Worm (Caenorhabditis elegans) whole organism, L4 larva: ENCODE results near the gene clec-161.

Source experiments
- F26F4.8 ChIP-seq: fragments of 200-800 bp; sonication (Bioruptor generic); conservative IDR thresholded peaks from 2 replicates; pipeline ENCODE4 v1.3.6; 2022; ENCODE audit warnings: missing genetic modification characterization, missing compliant biosample characterization
- F49E8.2 ChIP-seq: sonication (generic microtip); optimal IDR thresholded peaks from 2 replicates; lab custom pipeline; 2016; ENCODE audit warnings: missing compliant biosample characterization, mild to moderate bottlenecking, missing genetic modification characterization, borderline replicate concordance
- R02D3.7 ChIP-seq: fragments of 150-350 bp; sonication (generic microtip); optimal IDR thresholded peaks from 3 replicates; lab custom pipeline; 2014; ENCODE audit warnings: missing biosample characterization, missing genetic modification characterization
- T26A8.4 ChIP-seq: fragments of 200-800 bp; sonication (Bioruptor generic); IDR thresholded peaks from 2 replicates; pipeline ENCODE4 v1.3.6; 2022; ENCODE audit warnings: missing genetic modification characterization, missing compliant biosample characterization
- Y75B8A.6 ChIP-seq: fragments of 200-800 bp; sonication (Bioruptor generic); IDR thresholded peaks from 2 replicates; pipeline ENCODE4 v1.3.6; 2022; ENCODE audit warnings: missing genetic modification reagents, missing genetic modification characterization, missing compliant biosample characterization
- ZK546.5 ChIP-seq, 2 experiments: sonication (generic microtip); optimal IDR thresholded peaks; 2 replicates each; lab custom pipeline; 2017; ENCODE audit warnings: missing biosample characterization in 2 of 2, missing genetic modification characterization in 2 of 2
- aha-1 ChIP-seq: fragments of 150-350 bp; peaks from one replicate; lab custom pipeline; 2014; ENCODE audit warnings: missing biosample characterization, missing genetic modification characterization
- ama-1 ChIP-seq: fragments of 150-350 bp; optimal IDR thresholded peaks from 2 replicates; lab custom pipeline; 2014; ENCODE audit warnings: inconsistent platforms, mixed read lengths
- arid-1 ChIP-seq: fragments of 200-800 bp; sonication (Bioruptor generic); conservative IDR thresholded peaks from 2 replicates; pipeline ENCODE4 v1.3.6; 2022; ENCODE audit warnings: missing genetic modification reagents, missing genetic modification characterization, missing compliant biosample characterization
- attf-4 ChIP-seq: sonication (generic microtip); optimal IDR thresholded peaks from 3 replicates; lab custom pipeline; 2017; ENCODE audit warnings: missing biosample characterization, missing genetic modification characterization
- ceh-28 ChIP-seq: fragments of 150-350 bp; optimal IDR thresholded peaks from 2 replicates; lab custom pipeline; 2014; ENCODE audit warnings: missing biosample characterization, missing genetic modification reagents, missing genetic modification characterization
- ceh-82 ChIP-seq: sonication (generic microtip); optimal IDR thresholded peaks from 2 replicates; lab custom pipeline; 2017; ENCODE audit warnings: missing biosample characterization, missing genetic modification characterization
- daf-16 ChIP-seq, 3 experiments: sonication (generic microtip); optimal IDR thresholded peaks; 2 replicates each; lab custom pipeline; 2016 to 2017; ENCODE audit warnings: missing genetic modification characterization in 3 of 3, missing genetic modification reagents in 3 of 3, mild to moderate bottlenecking in 2 of 3, missing compliant biosample characterization in 2 of 3, missing biosample characterization in 1 of 3, moderate library complexity in 1 of 3
- daf-19 ChIP-seq: fragments of 200-800 bp; sonication (Bioruptor generic); conservative IDR thresholded peaks from 2 replicates; pipeline ENCODE4 v1.3.6; 2022; ENCODE audit warnings: missing genetic modification characterization, missing compliant biosample characterization
- dmd-6 ChIP-seq: fragments of 200-800 bp; sonication (Bioruptor generic); IDR thresholded peaks from 2 replicates; pipeline ENCODE4 v1.3.6; 2022; ENCODE audit warnings: missing genetic modification reagents, missing genetic modification characterization, missing compliant biosample characterization
- dmd-8 ChIP-seq: fragments of 200-800 bp; sonication (Bioruptor generic); IDR thresholded peaks from 2 replicates; pipeline ENCODE4 v1.3.6; 2022; ENCODE audit warnings: missing genetic modification characterization, missing compliant biosample characterization
- dpl-1 ChIP-seq: fragments of 150-350 bp; optimal IDR thresholded peaks from 2 replicates; lab custom pipeline; 2014; ENCODE audit warnings: missing biosample characterization, missing genetic modification reagents, missing genetic modification characterization
- duxl-1 ChIP-seq: sonication (generic microtip); optimal IDR thresholded peaks from 2 replicates; lab custom pipeline; 2016; ENCODE audit warnings: mild to moderate bottlenecking, missing genetic modification characterization, moderate library complexity, missing compliant biosample characterization; ENCODE audit not compliant: poor library complexity
- egl-43 ChIP-seq: fragments of 200-800 bp; sonication (Bioruptor generic); IDR thresholded peaks from 2 replicates; pipeline ENCODE4 v1.3.6; 2022; ENCODE audit warnings: missing genetic modification reagents, missing genetic modification characterization, missing compliant biosample characterization
- gei-8 ChIP-seq: fragments of 200-800 bp; sonication (Bioruptor generic); optimal IDR thresholded peaks from 2 replicates; lab custom pipeline; 2018; ENCODE audit warnings: mild to moderate bottlenecking, missing genetic modification characterization, missing compliant biosample characterization
- hif-1 ChIP-seq, 2 experiments: sonication (generic microtip); optimal IDR thresholded peaks; 2 replicates each; lab custom pipeline; 2016 to 2017; ENCODE audit warnings: missing compliant biosample characterization in 2 of 2, missing genetic modification characterization in 2 of 2, missing genetic modification reagents in 2 of 2, missing genotype in 2 of 2, mild to moderate bottlenecking in 1 of 2
- hlh-11 ChIP-seq: fragments of 200-800 bp; sonication (Bioruptor generic); optimal IDR thresholded peaks from 2 replicates; lab custom pipeline; 2018; ENCODE audit warnings: mild to moderate bottlenecking, missing genetic modification characterization, missing compliant biosample characterization
- hlh-30 ChIP-seq: sonication (generic microtip); optimal IDR thresholded peaks from 2 replicates; lab custom pipeline; 2017; ENCODE audit warnings: antibody characterized with exemption, mild to moderate bottlenecking, missing genetic modification characterization, missing compliant biosample characterization; ENCODE audit not compliant: insufficient read depth
- hmg-1.1 ChIP-seq: fragments of 200-800 bp; sonication (Bioruptor generic); IDR thresholded peaks from 2 replicates; pipeline ENCODE4 v1.3.6; 2022; ENCODE audit warnings: missing genetic modification reagents, missing genetic modification characterization, missing compliant biosample characterization
- lin-13 ChIP-seq: fragments of 150-350 bp; optimal IDR thresholded peaks from 2 replicates; lab custom pipeline; 2014; ENCODE audit warnings: missing biosample characterization, missing genetic modification reagents, missing genetic modification characterization
- lir-3 ChIP-seq: sonication (generic microtip); optimal IDR thresholded peaks from 2 replicates; lab custom pipeline; 2016; ENCODE audit warnings: mild to moderate bottlenecking, missing genetic modification characterization, missing compliant biosample characterization
- lsy-2 ChIP-seq, 2 experiments: fragments of 150-350 bp in 1 of 2; sonication (generic microtip) in 1 of 2; optimal IDR thresholded peaks; 2 replicates each; lab custom pipeline; 2014 to 2017; ENCODE audit warnings: missing biosample characterization in 2 of 2, missing genetic modification characterization in 2 of 2
- madf-9 ChIP-seq: fragments of 200-800 bp; sonication (Bioruptor generic); conservative IDR thresholded peaks from 2 replicates; pipeline ENCODE4 v1.3.6; 2022; ENCODE audit warnings: missing genetic modification reagents, missing genetic modification characterization, missing compliant biosample characterization
- mdl-1 ChIP-seq, 2 experiments: fragments of 150-350 bp in 1 of 2; sonication (generic microtip) in 1 of 2; optimal IDR thresholded peaks; 2 replicates each; lab custom pipeline; 2014 to 2017; ENCODE audit warnings: missing biosample characterization in 2 of 2, missing genetic modification characterization in 2 of 2
- mep-1 ChIP-seq: fragments of 150-350 bp; sonication (generic microtip); optimal IDR thresholded peaks from 3 replicates; lab custom pipeline; 2014; ENCODE audit warnings: missing biosample characterization, missing genetic modification characterization
- mes-2 ChIP-seq: sonication (generic microtip); optimal IDR thresholded peaks from 2 replicates; lab custom pipeline; 2016; ENCODE audit warnings: missing genotype, mild to moderate bottlenecking, missing genetic modification characterization, missing compliant biosample characterization; ENCODE audit not compliant: poor library complexity, severe bottlenecking
- mxl-3 ChIP-seq: fragments of 200-800 bp; sonication (Bioruptor generic); optimal IDR thresholded peaks from 2 replicates; lab custom pipeline; 2018; ENCODE audit warnings: mild to moderate bottlenecking, missing genetic modification characterization, missing compliant biosample characterization
- nhr-102 ChIP-seq: sonication (generic microtip); optimal IDR thresholded peaks from 2 replicates; lab custom pipeline; 2016; ENCODE audit warnings: mild to moderate bottlenecking, missing genetic modification characterization, moderate library complexity, missing compliant biosample characterization
- nhr-11 ChIP-seq: fragments of 150-350 bp; optimal IDR thresholded peaks from 2 replicates; lab custom pipeline; 2014; ENCODE audit warnings: missing biosample characterization, missing genetic modification characterization
- nhr-111 ChIP-seq: fragments of 200-800 bp; sonication (Bioruptor generic); optimal IDR thresholded peaks from 2 replicates; lab custom pipeline; 2018; ENCODE audit warnings: mild to moderate bottlenecking, missing genetic modification characterization, missing compliant biosample characterization
- nhr-28 ChIP-seq: fragments of 150-350 bp; optimal IDR thresholded peaks from 2 replicates; lab custom pipeline; 2014; ENCODE audit warnings: missing biosample characterization, missing genetic modification characterization
- nhr-48 ChIP-seq: sonication (generic microtip); optimal IDR thresholded peaks from 2 replicates; lab custom pipeline; 2016; ENCODE audit warnings: mild to moderate bottlenecking, missing genetic modification characterization, missing compliant biosample characterization
- nhr-6 ChIP-seq: fragments of 150-350 bp; optimal IDR thresholded peaks from 2 replicates; lab custom pipeline; 2014; ENCODE audit warnings: missing biosample characterization, missing genetic modification characterization
- nhr-76 ChIP-seq: fragments of 150-350 bp; optimal IDR thresholded peaks from 2 replicates; lab custom pipeline; 2014; ENCODE audit warnings: missing biosample characterization, missing genetic modification characterization
- nhr-77 ChIP-seq: fragments of 150-350 bp; optimal IDR thresholded peaks from 2 replicates; lab custom pipeline; 2014; ENCODE audit warnings: missing biosample characterization, missing genetic modification characterization
- pha-4 ChIP-seq, 2 experiments: fragments of 150-350 bp in 1 of 2; fragments of 200-800 bp in 1 of 2; sonication (Bioruptor generic) in 1 of 2; IDR thresholded peaks in 1 of 2; optimal IDR thresholded peaks in 1 of 2; 2 replicates each; pipeline versions ENCODE4 v1.3.6 to Lab custom; 2014 to 2022; ENCODE audit warnings: missing genetic modification characterization in 2 of 2, missing genetic modification reagents in 2 of 2, missing biosample characterization in 1 of 2, missing compliant biosample characterization in 1 of 2
- rbr-2 ChIP-seq: sonication (generic microtip); optimal IDR thresholded peaks from 2 replicates; lab custom pipeline; 2016; ENCODE audit warnings: missing genotype, missing genetic modification characterization, missing compliant biosample characterization
- snpc-4 ChIP-seq: fragments of 150-350 bp; optimal IDR thresholded peaks from 2 replicates; lab custom pipeline; 2014; ENCODE audit warnings: missing biosample characterization, missing genetic modification characterization
- spr-1 ChIP-seq: sonication (generic microtip); optimal IDR thresholded peaks from 2 replicates; lab custom pipeline; 2016; ENCODE audit warnings: mild to moderate bottlenecking, missing genetic modification characterization, missing compliant biosample characterization
- unc-130 ChIP-seq: sonication (generic microtip); optimal IDR thresholded peaks from 2 replicates; lab custom pipeline; 2016; ENCODE audit warnings: missing genetic modification reagents, missing genetic modification characterization, missing compliant biosample characterization
- zfp-3 ChIP-seq: fragments of 200-800 bp; sonication (Bioruptor generic); conservative IDR thresholded peaks from 2 replicates; pipeline ENCODE4 v1.3.6; 2022; ENCODE audit warnings: missing genetic modification reagents, missing genetic modification characterization, missing compliant biosample characterization

clec-161 gene

DNA sequence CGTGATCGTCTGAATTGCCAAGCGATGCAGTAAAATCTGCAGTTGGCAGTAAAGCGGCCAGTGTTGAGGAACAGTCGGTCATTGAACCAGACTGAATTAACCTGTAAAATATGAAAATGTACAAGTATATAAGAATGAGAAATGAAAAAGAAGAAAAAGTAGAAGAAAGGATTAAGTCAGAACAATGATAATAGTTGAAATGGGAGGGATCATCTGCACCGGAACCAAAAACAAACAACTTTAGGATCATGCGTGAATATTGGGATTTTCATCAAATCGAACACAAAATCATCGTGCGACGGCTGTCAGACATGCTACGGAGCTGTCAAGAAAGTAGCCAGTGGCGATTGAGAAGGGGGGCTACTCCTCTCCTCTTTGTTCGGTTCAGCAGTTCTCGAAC is 28.5 kb upstream of the clec-161 start, which contains the start of gene gei-13:
Gene gei-13, minus strand, starts transcription at position 101 of the 400 bp plus-strand sequence.
- TF ChIP-seq R02D3.7 (tag; lab: Kevin White, UChicago) (no peak), Y75B8A.6 (no peak), ZK546.5 (tag; optimal IDR thresholded peaks at IDR 0.05; lab: Kevin White, UChicago) (no peak), egl-43 (GFP tag; lab: Robert Waterston, UW) (no peak), hmg-1.1 (GFP tag; lab: Robert Waterston, UW) (no peak), hlh-11 (tag; lab: Kevin White, UChicago) (no peak)

DNA sequence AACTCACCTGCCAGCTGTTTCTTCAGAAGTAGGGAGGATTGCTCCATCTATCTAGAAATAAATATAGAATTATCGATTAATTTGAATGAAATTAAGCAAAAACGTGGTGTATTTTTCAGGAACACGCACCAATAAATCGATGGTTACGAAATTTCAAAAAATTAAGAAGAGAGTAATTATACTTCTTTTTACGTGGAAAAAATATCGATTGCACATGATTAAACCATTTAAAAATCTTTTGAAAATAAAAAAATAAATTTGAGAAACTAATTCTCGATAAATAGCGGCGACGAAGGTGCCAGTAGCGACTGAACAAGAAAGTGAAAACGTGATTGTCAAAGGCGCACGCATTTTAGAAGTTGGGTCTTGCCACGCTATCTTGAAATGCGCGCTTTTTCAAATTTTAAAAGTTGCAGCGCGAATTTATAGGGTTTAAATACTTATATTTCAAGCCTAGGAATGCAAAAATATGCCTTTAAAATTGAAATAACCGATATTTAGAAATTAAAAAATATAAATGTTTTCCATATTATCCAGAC is 22.6 kb upstream of the clec-161 start, which contains the start of gene ubc-7:
Gene ubc-7, minus strand, starts transcription at position 51 of the 539 bp plus-strand sequence.
- peak; percentile 48 for TF ChIP-seq dmd-6 (GFP tag; lab: Robert Waterston, UW)
- TF ChIP-seq nhr-28 (tag; lab: Kevin White, UChicago), result peak; percentile 24
- peak; percentile 98 for TF ChIP-seq hlh-30 (tag; lab: Kevin White, UChicago)
- peak; percentile 66; the same call in 1 of the 2 replicates for TF ChIP-seq hmg-1.1 (GFP tag; lab: Robert Waterston, UW)
- peak in 1 of 2 experiments; percentile 52 for TF ChIP-seq hif-1 (tag; optimal IDR thresholded peaks at IDR 0.05; lab: Kevin White, UChicago)
- TF ChIP-seq mep-1 (tag; lab: Kevin White, UChicago), result peak; percentile 85
- TF ChIP-seq nhr-111 (GFP tag; lab: Kevin White, UChicago), result no peak
- no peak for TF ChIP-seq nhr-76 (tag; lab: Kevin White, UChicago)
- no peak for TF ChIP-seq daf-19 (GFP tag; lab: Robert Waterston, UW)
- peak; percentile 39 for TF ChIP-seq nhr-77
- peak in 1 of 2 experiments; percentile 92 for TF ChIP-seq lsy-2 (tag; optimal IDR thresholded peaks at IDR 0.05; lab: Kevin White, UChicago)
- no peak for TF ChIP-seq egl-43 (GFP tag; lab: Robert Waterston, UW)
- no peak for TF ChIP-seq daf-16 (GFP tag; optimal IDR thresholded peaks at IDR 0.05; lab: Kevin White, UChicago)
- peak; percentile 62 for TF ChIP-seq daf-16 (tag; optimal IDR thresholded peaks at IDR 0.05; lab: Kevin White, UChicago)
- peak; percentile 96 for TF ChIP-seq nhr-6 (tag; lab: Kevin White, UChicago)
- peak; percentile 21 for TF ChIP-seq nhr-102 (tag; lab: Kevin White, UChicago)
- TF ChIP-seq arid-1 (GFP tag; lab: Robert Waterston, UW), result no peak
- TF ChIP-seq lir-3, result no peak
- peak; percentile 29 for TF ChIP-seq ceh-28 (tag; lab: Kevin White, UChicago)
- peak; percentile 67 for TF ChIP-seq mes-2
- peak; percentile 50 for TF ChIP-seq unc-130 (GFP tag; lab: Kevin White, UChicago)
- no peak for TF ChIP-seq ceh-82 (tag; lab: Kevin White, UChicago)
- no peak for TF ChIP-seq F26F4.8 (GFP tag; lab: Robert Waterston, UW)
- no peak for TF ChIP-seq snpc-4 (tag; lab: Kevin White, UChicago)
- TF ChIP-seq rbr-2 (tag; lab: Kevin White, UChicago), result peak; percentile 52
- TF ChIP-seq attf-4, result no peak
- peak; percentile 64 for TF ChIP-seq lin-13 (GFP tag; lab: Kevin White, UChicago)
- peak; percentile 98 for TF ChIP-seq dpl-1
- TF ChIP-seq duxl-1, result peak; percentile 28
- 0 out of 2 replicates have a peak, but pooled peaks have one; percentile 35 for TF ChIP-seq pha-4 (GFP tag; IDR thresholded peaks at IDR 0.05; lab: Robert Waterston, UW)
- peak; percentile 74 for TF ChIP-seq pha-4 (tag; optimal IDR thresholded peaks at IDR 0.05; lab: Kevin White, UChicago)
- no peak for TF ChIP-seq F49E8.2 (tag; lab: Kevin White, UChicago)
- peak; percentile 51 for TF ChIP-seq mxl-3 (GFP tag; lab: Kevin White, UChicago)
- peak; percentile 64 for TF ChIP-seq T26A8.4 (GFP tag; lab: Robert Waterston, UW)
- TF ChIP-seq ZK546.5 (tag; optimal IDR thresholded peaks at IDR 0.05; lab: Kevin White, UChicago), result no peak
- TF ChIP-seq ama-1 (lab: Kevin White, UChicago), result peak; percentile 53
- TF ChIP-seq dmd-8, result no peak
- TF ChIP-seq madf-9 (GFP tag; lab: Robert Waterston, UW), result no peak
- TF ChIP-seq zfp-3 (GFP tag; lab: Robert Waterston, UW), result no peak
- peak in 1 of 2 experiments; percentile 90 for TF ChIP-seq mdl-1 (tag; optimal IDR thresholded peaks at IDR 0.05; lab: Kevin White, UChicago)
- peak; percentile 92 for TF ChIP-seq aha-1 (tag; lab: Kevin White, UChicago)
- TF ChIP-seq nhr-48 (tag; lab: Kevin White, UChicago), result peak; percentile 27
- TF ChIP-seq spr-1 (tag; lab: Kevin White, UChicago), result peak; percentile 15
- no peak for TF ChIP-seq gei-8
- peak; percentile 32 for TF ChIP-seq nhr-11
